Worm (Caenorhabditis elegans) whole organism, L4 larva: ENCODE data around the gene T26E4.2.

Source experiments
- ceh-82 ChIP-seq: sonication (generic microtip); optimal IDR thresholded peaks from 2 replicates; lab custom pipeline; 2017; ENCODE audit warnings: missing biosample characterization, missing genetic modification characterization
- ctbp-1 ChIP-seq: fragments of 200-800 bp; sonication (Bioruptor generic); IDR thresholded peaks from 2 replicates; pipeline ENCODE4 v1.3.6; 2022; ENCODE audit warnings: missing genetic modification reagents, missing genetic modification characterization, missing compliant biosample characterization
- fkh-10 ChIP-seq: fragments of 150-350 bp; optimal IDR thresholded peaks from 2 replicates; lab custom pipeline; 2014; ENCODE audit warnings: missing biosample characterization, missing genetic modification reagents, missing genetic modification characterization

DNA sequence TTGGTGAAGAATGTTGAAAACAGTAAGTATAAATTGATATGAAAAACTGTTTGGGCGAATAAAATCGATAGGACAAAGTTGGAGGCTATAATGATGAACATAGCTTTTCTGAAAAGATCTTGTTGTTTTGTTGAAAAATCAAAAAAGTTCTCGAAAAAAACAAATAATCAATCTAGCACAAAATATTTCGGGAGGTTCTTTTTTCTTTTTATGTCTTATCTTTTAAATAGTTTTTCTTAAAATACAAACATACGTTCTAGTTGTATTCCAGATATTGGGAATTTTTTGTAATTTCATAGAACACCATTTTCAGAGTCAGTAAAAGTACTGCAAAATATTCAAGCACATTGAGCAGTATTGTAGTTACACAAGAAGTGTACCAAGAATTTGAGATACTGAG lies 48.7 kb downstream of the T26E4.2 start, which contains the start of gene srbc-55:
- no peak for TF ChIP-seq ctbp-1 (GFP tag; lab: Robert Waterston, UW)
- TF ChIP-seq ceh-82, result no peak
- TF ChIP-seq fkh-10 (GFP tag; lab: Kevin White, UChicago), result no peak
